Fruit fly (Drosophila melanogaster): ENCODE measurements around the gene CG3544.

The CG3544 gene

DNA sequence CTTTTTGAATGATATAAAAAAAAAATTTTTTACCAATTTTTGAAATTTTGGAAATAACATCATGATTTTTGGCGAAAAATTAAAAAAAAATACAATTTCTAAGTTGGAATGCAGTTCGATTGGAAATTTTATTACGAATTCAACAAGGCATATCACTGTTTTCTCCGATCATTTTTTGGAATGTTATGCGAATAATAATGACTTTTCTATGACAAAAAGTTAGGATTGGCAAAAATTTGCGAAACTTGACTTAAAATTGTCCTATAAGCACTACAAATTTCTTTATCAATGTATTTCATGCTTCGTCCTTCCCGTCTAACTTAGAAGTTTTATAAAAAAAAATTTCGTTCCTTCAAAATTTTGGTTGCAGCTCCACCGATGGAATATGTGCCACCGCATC lies at the start of gene CG3544:
CG3544 (plus strand) TSS at position 301 of the 400 bp plus-strand sequence.
- TF ChIP-seq Mnt (GFP tag; optimal IDR thresholded peaks at IDR 0.05) (no peak), cic (GFP tag; optimal IDR thresholded peaks at IDR 0.05) (no peak), CG1620 (GFP tag; optimal IDR thresholded peaks at IDR 0.05) (no peak), bab1 (GFP tag; optimal IDR thresholded peaks at IDR 0.05) (no peak), CG12768 (GFP tag; optimal IDR thresholded peaks at IDR 0.05) (no peak), pad (GFP tag; optimal IDR thresholded peaks at IDR 0.05) (no peak), ovo (GFP tag; optimal IDR thresholded peaks at IDR 0.05) (no peak), CG5204 (GFP tag; optimal IDR thresholded peaks at IDR 0.05) (no peak), CG7101 (tag; optimal IDR thresholded peaks at IDR 0.05) (no peak), CG11617 (GFP tag; optimal IDR thresholded peaks at IDR 0.05) (no peak), Clk (GFP tag; optimal IDR thresholded peaks at IDR 0.05) (no peak), CG33017 (tag; optimal IDR thresholded peaks at IDR 0.05) (no peak), Hr96 (GFP tag; optimal IDR thresholded peaks at IDR 0.05) (no peak), CG7045 (GFP tag; optimal IDR thresholded peaks at IDR 0.05) (no peak), toe (GFP tag; optimal IDR thresholded peaks at IDR 0.05) (no peak), tj (GFP tag; optimal IDR thresholded peaks at IDR 0.05) (no peak)

dm6 chr2L:735772-736171 lies 48.4 kb upstream of the CG3544 start:
- TF ChIP-seq Clk (GFP tag; optimal IDR thresholded peaks at IDR 0.05) (no peak), Crg-1 (GFP tag; optimal IDR thresholded peaks at IDR 0.05) (no peak), cic (GFP tag; optimal IDR thresholded peaks at IDR 0.05) (no peak), pad (GFP tag; optimal IDR thresholded peaks at IDR 0.05) (no peak), CG14711 (tag; optimal IDR thresholded peaks at IDR 0.05) (no peak), kay (GFP tag; ENCODE audit: borderline replicate concordance) (no peak)

DNA sequence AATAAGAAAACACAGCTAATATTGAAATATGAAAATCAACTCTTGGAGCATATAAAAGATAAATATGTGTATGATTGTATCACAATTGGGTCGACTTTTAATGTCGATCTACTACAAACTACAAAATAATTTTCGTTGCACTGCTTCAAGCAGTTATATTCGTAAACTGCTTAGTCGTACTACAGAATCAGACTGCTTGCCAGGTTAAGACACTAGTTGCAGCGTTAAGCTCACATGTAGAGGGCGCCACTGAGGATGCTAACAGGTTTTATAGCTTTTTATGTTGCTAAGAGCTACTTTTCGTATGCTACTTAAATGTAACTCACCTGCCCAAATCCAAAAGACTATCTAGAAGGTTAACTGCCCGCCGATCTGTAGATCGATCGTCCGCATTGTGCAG lies 44.1 kb upstream of the CG3544 start:
- TF ChIP-seq Hr96 (GFP tag; optimal IDR thresholded peaks at IDR 0.05): no peak
- TF ChIP-seq CG33017 (tag; optimal IDR thresholded peaks at IDR 0.05): no peak
- no peak for TF ChIP-seq pad (GFP tag; optimal IDR thresholded peaks at IDR 0.05)
- TF ChIP-seq toe (GFP tag; optimal IDR thresholded peaks at IDR 0.05): no peak
- TF ChIP-seq CG12768 (GFP tag; optimal IDR thresholded peaks at IDR 0.05): no peak
- TF ChIP-seq Crg-1 (GFP tag; optimal IDR thresholded peaks at IDR 0.05): no peak
- TF ChIP-seq bab1 (GFP tag; optimal IDR thresholded peaks at IDR 0.05): no peak
- no peak for TF ChIP-seq Clk (GFP tag; optimal IDR thresholded peaks at IDR 0.05)
- no peak for TF ChIP-seq kay (GFP tag; ENCODE audit: borderline replicate concordance)
- no peak for TF ChIP-seq CG5204 (GFP tag; optimal IDR thresholded peaks at IDR 0.05)

dm6 chr2L:744295-744694 lies 39.8 kb upstream of the CG3544 start, which contains the start of gene Eaat2:
TSS of gene Eaat2 (minus strand) at chr2L:744395.
- TF ChIP-seq Mnt (GFP tag; optimal IDR thresholded peaks at IDR 0.05) (no peak), ovo (GFP tag; optimal IDR thresholded peaks at IDR 0.05) (no peak), CG11617 (GFP tag; optimal IDR thresholded peaks at IDR 0.05) (no peak), cic (GFP tag; optimal IDR thresholded peaks at IDR 0.05) (no peak), pad (GFP tag; optimal IDR thresholded peaks at IDR 0.05) (no peak), CG12768 (GFP tag; optimal IDR thresholded peaks at IDR 0.05) (no peak), kay (GFP tag; ENCODE audit: borderline replicate concordance) (no peak), CG5204 (GFP tag; optimal IDR thresholded peaks at IDR 0.05) (no peak), Crg-1 (GFP tag; optimal IDR thresholded peaks at IDR 0.05) (no peak), toe (GFP tag; optimal IDR thresholded peaks at IDR 0.05) (no peak), CG33017 (tag; optimal IDR thresholded peaks at IDR 0.05) (no peak), Hr96 (GFP tag; optimal IDR thresholded peaks at IDR 0.05) (no peak), cnc (optimal IDR thresholded peaks at IDR 0.05) (no peak), CG7101 (tag; optimal IDR thresholded peaks at IDR 0.05) (no peak), bab1 (GFP tag; optimal IDR thresholded peaks at IDR 0.05) (no peak), tj (GFP tag; optimal IDR thresholded peaks at IDR 0.05) (no peak)

DNA sequence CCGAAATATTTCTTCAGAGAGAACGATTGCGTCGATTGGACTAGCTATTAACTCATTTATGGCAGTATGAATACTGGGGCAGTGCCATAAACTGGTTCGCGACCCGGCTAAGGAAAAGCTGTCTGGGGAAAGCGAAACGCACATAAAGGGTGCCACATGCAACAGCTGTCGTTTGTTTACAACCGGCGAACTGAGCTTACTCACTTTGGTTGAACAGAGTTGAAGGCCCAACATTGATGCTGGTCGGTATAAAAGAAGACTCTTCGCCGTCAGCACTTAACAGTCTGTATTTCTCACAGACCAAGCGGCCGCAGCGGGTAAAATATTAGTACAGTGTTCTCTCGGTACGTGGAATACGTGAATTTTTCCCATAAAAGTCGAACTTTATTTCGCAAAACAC lies 38.4 kb upstream of the CG3544 start:
- TF ChIP-seq ovo (GFP tag; optimal IDR thresholded peaks at IDR 0.05) (no peak), Hr96 (GFP tag; optimal IDR thresholded peaks at IDR 0.05) (no peak), CG7045 (GFP tag; optimal IDR thresholded peaks at IDR 0.05) (no peak), kay (GFP tag; ENCODE audit: borderline replicate concordance) (no peak), CG1620 (GFP tag; optimal IDR thresholded peaks at IDR 0.05) (no peak), CG14711 (tag; optimal IDR thresholded peaks at IDR 0.05) (no peak)

- TF ChIP-seq kay (GFP tag; ENCODE audit: borderline replicate concordance) (no peak), CG14711 (tag; optimal IDR thresholded peaks at IDR 0.05) (no peak), CG33017 (tag; optimal IDR thresholded peaks at IDR 0.05) (no peak)
Measured at dm6 chr2L:749645-750044, 34.5 kb upstream of the CG3544 start, which contains the start of gene GABA-B-R3. TSS of gene GABA-B-R3 (plus strand) at chr2L:749945.

dm6 chr2L:750299-750698 lies 33.8 kb upstream of the CG3544 start:
- TF ChIP-seq ovo (GFP tag; optimal IDR thresholded peaks at IDR 0.05) (no peak), Mnt (GFP tag; optimal IDR thresholded peaks at IDR 0.05) (no peak), CG11617 (GFP tag; optimal IDR thresholded peaks at IDR 0.05) (no peak), CG7045 (GFP tag; optimal IDR thresholded peaks at IDR 0.05) (no peak), CG12768 (GFP tag; optimal IDR thresholded peaks at IDR 0.05) (no peak), Clk (GFP tag; optimal IDR thresholded peaks at IDR 0.05) (no peak), CG7101 (tag; optimal IDR thresholded peaks at IDR 0.05) (no peak), kay (GFP tag; ENCODE audit: borderline replicate concordance) (no peak), toe (GFP tag; optimal IDR thresholded peaks at IDR 0.05) (no peak), Hr96 (GFP tag; optimal IDR thresholded peaks at IDR 0.05) (no peak), cic (GFP tag; optimal IDR thresholded peaks at IDR 0.05) (no peak), CG1620 (GFP tag; optimal IDR thresholded peaks at IDR 0.05) (no peak), bab1 (GFP tag; optimal IDR thresholded peaks at IDR 0.05) (no peak), cnc (optimal IDR thresholded peaks at IDR 0.05) (no peak), CG5204 (GFP tag; optimal IDR thresholded peaks at IDR 0.05) (no peak), CG33017 (tag; optimal IDR thresholded peaks at IDR 0.05) (no peak)
